Worm (Caenorhabditis elegans): ENCODE data around the gene art-1.

DNA sequence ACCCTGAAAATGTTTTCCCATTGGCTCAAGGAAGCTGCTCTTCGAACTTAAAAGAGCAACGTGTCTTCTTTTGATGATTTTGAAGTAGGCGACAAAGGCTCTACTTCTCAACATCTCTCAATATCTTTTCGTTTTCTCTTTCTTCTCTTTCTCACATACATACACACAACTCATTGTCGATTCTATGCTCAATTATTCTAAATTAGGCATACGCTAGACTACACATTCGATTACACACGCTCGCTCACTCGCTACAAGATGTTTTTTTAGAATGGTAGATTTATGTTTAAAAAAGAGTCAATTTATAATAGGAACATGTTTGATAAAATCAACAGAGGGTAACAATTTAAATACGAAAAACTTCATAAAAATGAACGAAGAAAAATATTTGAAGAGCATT lies 30.5 kb downstream of the art-1 start:
- TF ChIP-seq nhr-28 (tag; optimal IDR thresholded peaks at IDR 0.05) = no peak
- TF ChIP-seq tbx-8 (GFP tag; optimal IDR thresholded peaks at IDR 0.05) = no peak
- TF ChIP-seq nhr-237 (tag; optimal IDR thresholded peaks at IDR 0.05) = no peak
- no peak for TF ChIP-seq zip-8 (tag; optimal IDR thresholded peaks at IDR 0.05)
- TF ChIP-seq sptf-1 (tag; optimal IDR thresholded peaks at IDR 0.05) = no peak
- no peak for TF ChIP-seq elt-3 (tag; optimal IDR thresholded peaks at IDR 0.05)
- TF ChIP-seq snpc-4 (tag; optimal IDR thresholded peaks at IDR 0.05) = no peak
- TF ChIP-seq unc-62 (GFP tag; optimal IDR thresholded peaks at IDR 0.05) = no peak
- TF ChIP-seq nhr-12 (tag; optimal IDR thresholded peaks at IDR 0.05) = no peak
- TF ChIP-seq lin-13 (tag; optimal IDR thresholded peaks at IDR 0.05) = no peak
- no peak for TF ChIP-seq ceh-39 (tag; optimal IDR thresholded peaks at IDR 0.05)
- no peak for TF ChIP-seq lsy-2 (tag; optimal IDR thresholded peaks at IDR 0.05)
- peak; percentile 90 for TF ChIP-seq ces-1 (GFP tag; optimal IDR thresholded peaks at IDR 0.05)
